Worm (Caenorhabditis elegans): Measurements from ENCODE around the gene nhr-9.

Gene nhr-9

ce11 chrIII:7142172-7142601 lies 46.9 kb downstream of the nhr-9 start (continued):
- TF ChIP-seq C04F5.9 (tag; optimal IDR thresholded peaks at IDR 0.05) (no peak), elt-3 (tag; optimal IDR thresholded peaks at IDR 0.05) (no peak), mef-2 (tag; optimal IDR thresholded peaks at IDR 0.05) (no peak)

- peak; percentile 13 for TF ChIP-seq ceh-8 (GFP tag; optimal IDR thresholded peaks at IDR 0.05)
- no peak for TF ChIP-seq rnt-1 (tag; optimal IDR thresholded peaks at IDR 0.05)
- no peak for TF ChIP-seq nhr-47 (tag; optimal IDR thresholded peaks at IDR 0.05)
- no peak for TF ChIP-seq nhr-237 (tag; optimal IDR thresholded peaks at IDR 0.05)
- TF ChIP-seq fkh-10 (GFP tag; optimal IDR thresholded peaks at IDR 0.05), result no peak
- TF ChIP-seq ama-1 (optimal IDR thresholded peaks at IDR 0.05), result no peak
- no peak for TF ChIP-seq nhr-77 (tag; optimal IDR thresholded peaks at IDR 0.05)
- no peak for TF ChIP-seq nhr-11 (tag; optimal IDR thresholded peaks at IDR 0.05)
- TF ChIP-seq lin-13 (GFP tag; optimal IDR thresholded peaks at IDR 0.05), result no peak
- peak; percentile 35 for TF ChIP-seq lin-14 (GFP tag; optimal IDR thresholded peaks at IDR 0.05)
These were observed 49.5 kb downstream of the nhr-9 start, which contains the start of gene glr-2 for ce11 chrIII:7144749-7145148. Gene glr-2, minus strand, starts transcription at chrIII:7144959.

DNA sequence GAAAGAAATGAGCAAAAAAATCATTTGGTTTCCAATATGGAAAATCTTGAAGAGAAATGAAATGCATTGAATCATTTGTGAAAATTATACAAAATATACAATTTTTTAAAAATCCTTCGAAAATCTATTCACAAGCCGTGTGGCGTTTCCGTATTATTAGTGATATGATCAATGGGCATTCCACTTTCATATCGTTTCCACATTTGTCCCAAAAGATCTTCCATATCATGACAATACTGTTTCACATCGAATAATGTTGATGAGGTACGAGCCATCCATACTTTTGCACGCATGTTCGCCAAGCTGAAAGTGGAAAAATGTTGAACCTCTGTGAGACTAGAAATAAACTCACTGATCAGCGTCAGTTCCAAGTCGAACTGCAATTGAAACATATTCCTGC lies 51.1 kb downstream of the nhr-9 start:
- TF ChIP-seq ets-5 (GFP tag; IDR thresholded peaks at IDR 0.05) (no peak), efl-1 (optimal IDR thresholded peaks at IDR 0.05) (no peak), efl-1 (GFP tag; optimal IDR thresholded peaks at IDR 0.05 in 1 of 2) (no peak), hpl-2 (GFP tag; optimal IDR thresholded peaks at IDR 0.05) (no peak), ztf-4 (tag; optimal IDR thresholded peaks at IDR 0.05) (no peak), nhr-11 (tag; optimal IDR thresholded peaks at IDR 0.05) (no peak), pax-3 (tag; optimal IDR thresholded peaks at IDR 0.05) (no peak), mab-9 (GFP tag; IDR thresholded peaks at IDR 0.05) (no peak), mep-1 (tag; optimal IDR thresholded peaks at IDR 0.05) (no peak), Y116A8C.19 (tag; optimal IDR thresholded peaks at IDR 0.05; ENCODE audit: borderline replicate concordance) (no peak), unc-86 (tag; optimal IDR thresholded peaks at IDR 0.05) (no peak), C16A3.4 (tag; optimal IDR thresholded peaks at IDR 0.05) (no peak), unc-62 (GFP tag; optimal IDR thresholded peaks at IDR 0.05) (no peak), alr-1 (tag; optimal IDR thresholded peaks at IDR 0.05; ENCODE audit: borderline replicate concordance) (no peak), egl-13 (tag; optimal IDR thresholded peaks at IDR 0.05) (no peak), pqm-1 (tag; optimal IDR thresholded peaks at IDR 0.05) (no peak)
